Worm (Caenorhabditis elegans) whole organism, young adult: ENCODE results near the gene K03A11.4.

Experiments used
- B0035.1 ChIP-seq: sonication (generic microtip); optimal IDR thresholded peaks from 2 replicates; lab custom pipeline; 2016; ENCODE audit warnings: missing genetic modification characterization, mild to moderate bottlenecking, missing compliant biosample characterization, missing genotype, missing genetic modification reagents
- C17E4.6 ChIP-seq: fragments of 200-800 bp; sonication (Bioruptor generic); IDR thresholded peaks from 2 replicates; pipeline ENCODE4 v1.3.6; 2022; ENCODE audit warnings: missing genetic modification reagents, missing genetic modification characterization, missing compliant biosample characterization
- F23B12.7 ChIP-seq: sonication (generic microtip); optimal IDR thresholded peaks from 2 replicates; lab custom pipeline; 2017; ENCODE audit warnings: missing genetic modification characterization, mild to moderate bottlenecking, missing compliant biosample characterization, antibody characterized with exemption, moderate library complexity; ENCODE audit not compliant: insufficient read depth
- F33H1.4 ChIP-seq: fragments of 200-800 bp; sonication (Bioruptor generic); IDR thresholded peaks from 2 replicates; pipeline ENCODE4 v1.3.6; 2022; ENCODE audit warnings: missing genetic modification reagents, missing genetic modification characterization, missing compliant biosample characterization
- F37B4.10 ChIP-seq: fragments of 200-800 bp; sonication (Bioruptor generic); IDR thresholded peaks from 2 replicates; pipeline ENCODE4 v1.3.6; 2022; ENCODE audit warnings: missing genetic modification characterization, missing compliant biosample characterization
- F55B11.4 ChIP-seq: sonication (generic microtip); optimal IDR thresholded peaks from 2 replicates; lab custom pipeline; 2016; ENCODE audit warnings: missing compliant biosample characterization, missing genetic modification characterization, borderline replicate concordance; ENCODE audit not compliant: insufficient read depth
- F57A8.1 ChIP-seq: fragments of 200-800 bp; sonication (Bioruptor generic); optimal IDR thresholded peaks from 2 replicates; lab custom pipeline; 2018; ENCODE audit warnings: mild to moderate bottlenecking, missing genetic modification characterization, moderate library complexity, missing compliant biosample characterization
- F57C9.4 ChIP-seq: sonication (generic microtip); optimal IDR thresholded peaks from 2 replicates; lab custom pipeline; 2017; ENCODE audit warnings: mild to moderate bottlenecking, missing genetic modification characterization, missing compliant biosample characterization
- K11D2.4 ChIP-seq: fragments of 200-800 bp; sonication (Bioruptor generic); IDR thresholded peaks from 2 replicates; pipeline ENCODE4 v1.3.6; 2022; ENCODE audit warnings: missing genetic modification reagents, missing genetic modification characterization, missing compliant biosample characterization
- T26A5.8 ChIP-seq: sonication (generic microtip); optimal IDR thresholded peaks from 2 replicates; lab custom pipeline; 2016; ENCODE audit warnings: missing genetic modification characterization, missing compliant biosample characterization
- Y53G8AR.9 ChIP-seq: fragments of 200-800 bp; sonication (Bioruptor generic); conservative IDR thresholded peaks from 2 replicates; pipeline ENCODE4 v1.3.6; 2022; ENCODE audit warnings: missing genetic modification reagents, missing genetic modification characterization, missing compliant biosample characterization
- Y95B8A.8 ChIP-seq: fragments of 200-800 bp; sonication (Bioruptor generic); IDR thresholded peaks from 2 replicates; pipeline ENCODE4 v1.3.6; 2022; ENCODE audit warnings: missing genetic modification reagents, missing genetic modification characterization, missing compliant biosample characterization
- attf-3 ChIP-seq: fragments of 200-800 bp; sonication (Bioruptor generic); conservative IDR thresholded peaks from 2 replicates; pipeline ENCODE4 v1.3.6; 2022; ENCODE audit warnings: missing genetic modification reagents, missing genetic modification characterization, missing compliant biosample characterization
- bed-2 ChIP-seq: fragments of 200-800 bp; sonication (Bioruptor generic); IDR thresholded peaks from 2 replicates; pipeline ENCODE4 v1.3.6; 2022; ENCODE audit warnings: missing genetic modification reagents, missing genetic modification characterization, missing compliant biosample characterization
- cebp-1 ChIP-seq, 2 experiments: fragments of 200-800 bp in 1 of 2; sonication (Bioruptor generic) in 1 of 2; sonication (generic microtip) in 1 of 2; IDR thresholded peaks in 1 of 2; optimal IDR thresholded peaks in 1 of 2; 2 replicates each; pipeline versions ENCODE4 v1.3.6 to Lab custom; 2017 to 2022; ENCODE audit warnings: missing compliant biosample characterization in 2 of 2, missing genetic modification characterization in 2 of 2, mild to moderate bottlenecking in 1 of 2, missing genetic modification reagents in 1 of 2, moderate library complexity in 1 of 2
- ceh-91 ChIP-seq: fragments of 200-800 bp; sonication (Bioruptor generic); IDR thresholded peaks from 2 replicates; pipeline ENCODE4 v1.3.6; 2022; ENCODE audit warnings: missing genetic modification reagents, missing genetic modification characterization, missing compliant biosample characterization
- chd-7 ChIP-seq: sonication (generic microtip); optimal IDR thresholded peaks from 2 replicates; lab custom pipeline; 2016; ENCODE audit warnings: mild to moderate bottlenecking, missing genetic modification characterization, moderate library complexity, missing compliant biosample characterization
- dpff-1 ChIP-seq: sonication (generic microtip); optimal IDR thresholded peaks from 2 replicates; lab custom pipeline; 2017; ENCODE audit warnings: mild to moderate bottlenecking, missing genetic modification characterization, missing compliant biosample characterization
- gei-17 ChIP-seq: fragments of 200-800 bp; sonication (Bioruptor generic); optimal IDR thresholded peaks from 2 replicates; lab custom pipeline; 2018; ENCODE audit warnings: mild to moderate bottlenecking, missing genetic modification characterization, missing compliant biosample characterization
- hlh-12 ChIP-seq: sonication (generic microtip); optimal IDR thresholded peaks from 2 replicates; lab custom pipeline; 2016; ENCODE audit warnings: missing genetic modification characterization, missing compliant biosample characterization
- hlh-26 ChIP-seq: fragments of 200-800 bp; sonication (Bioruptor generic); conservative IDR thresholded peaks from 2 replicates; pipeline ENCODE4 v1.3.6; 2022; ENCODE audit warnings: missing genetic modification reagents, missing genetic modification characterization, missing compliant biosample characterization
- hmg-1.2 ChIP-seq: fragments of 200-800 bp; sonication (Bioruptor generic); IDR thresholded peaks from 2 replicates; pipeline ENCODE4 v1.3.6; 2022; ENCODE audit warnings: missing genetic modification reagents, missing genetic modification characterization, missing compliant biosample characterization
- hsf-1 ChIP-seq: fragments of 200-800 bp; sonication (Bioruptor generic); IDR thresholded peaks from 2 replicates; pipeline ENCODE4 v1.3.6; 2022; ENCODE audit warnings: missing genetic modification reagents, missing genetic modification characterization, missing compliant biosample characterization
- lag-1 ChIP-seq: fragments of 200-800 bp; sonication (Bioruptor generic); IDR thresholded peaks from 2 replicates; pipeline ENCODE4 v1.3.6; 2022; ENCODE audit warnings: missing genetic modification reagents, missing genetic modification characterization, missing compliant biosample characterization
- let-526 ChIP-seq: fragments of 200-800 bp; sonication (Bioruptor generic); IDR thresholded peaks from 2 replicates; pipeline ENCODE4 v1.3.6; 2022; ENCODE audit warnings: missing genetic modification reagents, missing genetic modification characterization, missing compliant biosample characterization
- lin-26 ChIP-seq: fragments of 200-800 bp; sonication (Bioruptor generic); IDR thresholded peaks from 2 replicates; pipeline ENCODE4 v1.3.6; 2022; ENCODE audit warnings: missing genetic modification reagents, missing genetic modification characterization, missing compliant biosample characterization
- lin-40 ChIP-seq: sonication (generic microtip); optimal IDR thresholded peaks from 2 replicates; lab custom pipeline; 2016; ENCODE audit warnings: missing genetic modification characterization, mild to moderate bottlenecking, missing compliant biosample characterization, missing genotype, missing genetic modification reagents
- lir-1 ChIP-seq: fragments of 200-800 bp; sonication (Bioruptor generic); conservative IDR thresholded peaks from 2 replicates; pipeline ENCODE4 v1.3.6; 2022; ENCODE audit warnings: missing genetic modification reagents, missing genetic modification characterization, missing compliant biosample characterization
- lsl-1 ChIP-seq: fragments of 200-800 bp; sonication (Bioruptor generic); optimal IDR thresholded peaks from 2 replicates; lab custom pipeline; 2018; ENCODE audit warnings: mild to moderate bottlenecking, missing genetic modification characterization, moderate library complexity, missing compliant biosample characterization
- lsy-27 ChIP-seq: sonication (generic microtip); optimal IDR thresholded peaks from 2 replicates; lab custom pipeline; 2017; ENCODE audit warnings: missing genetic modification characterization, mild to moderate bottlenecking, missing compliant biosample characterization, antibody characterized with exemption, missing genotype, borderline replicate concordance; ENCODE audit not compliant: insufficient read depth
- madf-8 ChIP-seq: fragments of 200-800 bp; sonication (Bioruptor generic); conservative IDR thresholded peaks from 2 replicates; pipeline ENCODE4 v1.3.6; 2022; ENCODE audit warnings: missing genetic modification reagents, missing genetic modification characterization, missing compliant biosample characterization
- nhr-27 ChIP-seq: fragments of 200-800 bp; sonication (Bioruptor generic); optimal IDR thresholded peaks from 2 replicates; lab custom pipeline; 2018; ENCODE audit warnings: mild to moderate bottlenecking, missing genetic modification characterization, moderate library complexity, missing compliant biosample characterization
- nhr-80 ChIP-seq: sonication (generic microtip); optimal IDR thresholded peaks from 2 replicates; lab custom pipeline; 2016; ENCODE audit warnings: missing genetic modification characterization, missing compliant biosample characterization
- pbrm-1 ChIP-seq: fragments of 200-800 bp; sonication (Bioruptor generic); IDR thresholded peaks from 2 replicates; pipeline ENCODE4 v1.3.6; 2022; ENCODE audit warnings: missing genetic modification reagents, missing genetic modification characterization, missing compliant biosample characterization
- rcor-1 ChIP-seq: fragments of 200-800 bp; sonication (Bioruptor generic); IDR thresholded peaks from 2 replicates; pipeline ENCODE4 v1.3.6; 2022; ENCODE audit warnings: missing genetic modification reagents, missing genetic modification characterization, missing compliant biosample characterization
- repo-1 ChIP-seq: sonication (generic microtip); optimal IDR thresholded peaks from 2 replicates; lab custom pipeline; 2017; ENCODE audit warnings: mild to moderate bottlenecking, missing genetic modification characterization, missing compliant biosample characterization
- sdz-38 ChIP-seq: sonication (generic microtip); optimal IDR thresholded peaks from 2 replicates; lab custom pipeline; 2016; ENCODE audit warnings: missing genotype, missing genetic modification characterization, missing compliant biosample characterization
- snpc-1.1 ChIP-seq: sonication (generic microtip); optimal IDR thresholded peaks from 2 replicates; lab custom pipeline; 2017; ENCODE audit warnings: missing genetic modification characterization, mild to moderate bottlenecking, missing compliant biosample characterization, antibody characterized with exemption, moderate library complexity, missing genotype, missing genetic modification reagents; ENCODE audit not compliant: insufficient read depth
- snpc-3.4 ChIP-seq: sonication (generic microtip); optimal IDR thresholded peaks from 2 replicates; lab custom pipeline; 2017; ENCODE audit warnings: missing genetic modification characterization, mild to moderate bottlenecking, missing compliant biosample characterization, antibody characterized with exemption, moderate library complexity, missing genotype, missing genetic modification reagents
- somi-1 ChIP-seq: fragments of 200-800 bp; sonication (Bioruptor generic); optimal IDR thresholded peaks from 2 replicates; lab custom pipeline; 2018; ENCODE audit warnings: mild to moderate bottlenecking, missing genetic modification characterization, missing compliant biosample characterization
- unc-130 ChIP-seq: sonication (generic microtip); optimal IDR thresholded peaks from 2 replicates; lab custom pipeline; 2016; ENCODE audit warnings: missing genetic modification reagents, missing genetic modification characterization, missing compliant biosample characterization
- ztf-18 ChIP-seq: sonication (generic microtip); optimal IDR thresholded peaks from 2 replicates; lab custom pipeline; 2016; ENCODE audit warnings: missing genotype, mild to moderate bottlenecking, missing genetic modification characterization, missing compliant biosample characterization
- ztf-25 ChIP-seq: fragments of 200-800 bp; sonication (Bioruptor generic); IDR thresholded peaks from 2 replicates; pipeline ENCODE4 v1.3.6; 2022; ENCODE audit warnings: missing genetic modification reagents, missing genetic modification characterization, missing compliant biosample characterization
- ztf-6 ChIP-seq: fragments of 200-800 bp; sonication (Bioruptor generic); IDR thresholded peaks from 2 replicates; pipeline ENCODE4 v1.3.6; 2022; ENCODE audit warnings: missing genetic modification reagents, missing genetic modification characterization, missing compliant biosample characterization

The K03A11.4 gene

ce11 chrX:13110004-13110403 lies 32.0 kb downstream of the K03A11.4 start:
- no peak for TF ChIP-seq F33H1.4
- TF ChIP-seq attf-3 (GFP tag; lab: Robert Waterston, UW) = no peak
- no peak for TF ChIP-seq cebp-1 (GFP tag; IDR thresholded peaks at IDR 0.05; lab: Robert Waterston, UW)
- no peak for TF ChIP-seq cebp-1 (tag; optimal IDR thresholded peaks at IDR 0.05; lab: Kevin White, UChicago)
- TF ChIP-seq F57A8.1 = no peak
- TF ChIP-seq nhr-80 (tag; lab: Kevin White, UChicago) = no peak
- no peak for TF ChIP-seq F23B12.7
- TF ChIP-seq lsy-27 = no peak
- TF ChIP-seq Y95B8A.8 (GFP tag; lab: Robert Waterston, UW) = no peak
- no peak for TF ChIP-seq F57C9.4 (tag; lab: Kevin White, UChicago)

DNA sequence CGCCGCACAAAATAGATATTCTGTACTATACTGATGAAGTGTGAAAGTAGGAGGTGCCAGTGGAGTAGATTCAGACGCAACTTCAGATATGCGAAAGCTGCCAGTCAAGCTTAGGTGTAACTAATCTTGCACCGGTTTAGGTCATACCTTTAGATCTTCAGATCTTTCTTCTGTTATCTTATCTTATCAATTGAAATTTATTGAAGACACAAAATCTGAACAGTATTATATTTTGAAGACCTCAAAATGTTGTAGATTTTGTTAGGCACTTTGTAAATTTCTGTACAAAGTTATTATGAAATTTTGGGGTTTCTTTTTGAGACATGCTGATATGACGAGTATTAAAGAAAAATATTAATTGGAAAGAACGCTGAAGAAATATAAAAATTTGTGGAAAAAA lies 34.7 kb downstream of the K03A11.4 start:
- TF ChIP-seq B0035.1 (no peak), ztf-18 (tag; lab: Kevin White, UChicago) (no peak), let-526 (no peak), K11D2.4 (GFP tag; lab: Robert Waterston, UW) (no peak), lir-1 (GFP tag; lab: Robert Waterston, UW) (no peak), bed-2 (no peak), pbrm-1 (GFP tag; lab: Robert Waterston, UW) (no peak), hsf-1 (GFP tag; lab: Robert Waterston, UW) (no peak), gei-17 (GFP tag; lab: Kevin White, UChicago) (no peak), Y53G8AR.9 (GFP tag; lab: Robert Waterston, UW) (no peak), sdz-38 (tag; lab: Kevin White, UChicago) (no peak)

- TF ChIP-seq F37B4.10 (GFP tag; lab: Robert Waterston, UW) = no peak
- TF ChIP-seq K11D2.4 (GFP tag; lab: Robert Waterston, UW) = peak; percentile 24; the same call in 1 of the 2 replicates
- TF ChIP-seq dpff-1 (tag; lab: Kevin White, UChicago) = no peak
- peak; percentile 29 for TF ChIP-seq chd-7 (tag; lab: Kevin White, UChicago)
- 0 out of 2 replicates have a peak, but pooled peaks have one; percentile 47 for TF ChIP-seq lin-26
- TF ChIP-seq madf-8 (GFP tag; lab: Robert Waterston, UW) = no peak
- no peak for TF ChIP-seq hmg-1.2 (GFP tag; lab: Robert Waterston, UW)
- TF ChIP-seq hlh-12 (tag; lab: Kevin White, UChicago) = no peak
- TF ChIP-seq cebp-1 (GFP tag; IDR thresholded peaks at IDR 0.05; lab: Robert Waterston, UW) = no peak
- TF ChIP-seq cebp-1 (tag; optimal IDR thresholded peaks at IDR 0.05; lab: Kevin White, UChicago) = peak; percentile 27
- no peak for TF ChIP-seq hlh-26
- no peak for TF ChIP-seq nhr-27 (tag; lab: Kevin White, UChicago)
- no peak for TF ChIP-seq Y95B8A.8 (GFP tag; lab: Robert Waterston, UW)
- TF ChIP-seq lin-40 (tag; lab: Kevin White, UChicago) = peak; percentile 20
- peak; percentile 59 for TF ChIP-seq somi-1 (GFP tag; lab: Kevin White, UChicago)
- TF ChIP-seq rcor-1 (GFP tag; lab: Robert Waterston, UW) = no peak
Observed at ce11 chrX:13113457-13113856, 35.5 kb downstream of the K03A11.4 start, which contains the start of gene F17H10.2. F17H10.2 (plus strand) TSS chrX:13113772.

ce11 chrX:13115694-13116093 lies 37.7 kb downstream of the K03A11.4 start:
- no peak for TF ChIP-seq T26A5.8 (tag; lab: Kevin White, UChicago)
- TF ChIP-seq sdz-38 (tag; lab: Kevin White, UChicago) = no peak
- TF ChIP-seq snpc-1.1 (tag; lab: Kevin White, UChicago) = no peak
- TF ChIP-seq F55B11.4 (tag; lab: Kevin White, UChicago) = no peak
- no peak for TF ChIP-seq K11D2.4 (GFP tag; lab: Robert Waterston, UW)
- TF ChIP-seq ceh-91 = no peak
- TF ChIP-seq repo-1 (tag; lab: Kevin White, UChicago) = no peak
- TF ChIP-seq lsl-1 (GFP tag; lab: Kevin White, UChicago) = no peak
- TF ChIP-seq pbrm-1 (GFP tag; lab: Robert Waterston, UW) = no peak
- TF ChIP-seq unc-130 (GFP tag; lab: Kevin White, UChicago) = no peak
- no peak for TF ChIP-seq lag-1
- TF ChIP-seq ztf-6 (GFP tag; lab: Robert Waterston, UW) = no peak
- TF ChIP-seq ztf-25 (GFP tag; lab: Robert Waterston, UW) = no peak
- no peak for TF ChIP-seq snpc-3.4 (tag; lab: Kevin White, UChicago)
- no peak for TF ChIP-seq lin-40 (tag; lab: Kevin White, UChicago)
- no peak for TF ChIP-seq C17E4.6 (GFP tag; lab: Robert Waterston, UW)
